Worm (Caenorhabditis elegans) whole organism, L3 larva: ENCODE measurements around the gene F01G10.5.
A peak's percentile ranks its signal among the peaks of the same experiment; 100 is the strongest.

ENCODE experiments used
- R02D3.7 ChIP-seq: fragments of 150-350 bp; optimal IDR thresholded peaks from 2 replicates; lab custom pipeline; 2014; ENCODE audit warnings: missing biosample characterization, missing genetic modification characterization
- aly-2 ChIP-seq: fragments of 150-350 bp; optimal IDR thresholded peaks from 2 replicates; lab custom pipeline; 2014; ENCODE audit warnings: missing biosample characterization, missing genetic modification characterization
- ama-1 ChIP-seq: fragments of 150-350 bp; optimal IDR thresholded peaks from 2 replicates; lab custom pipeline; 2018
- ceh-16 ChIP-seq: sonication (generic microtip); optimal IDR thresholded peaks from 2 replicates; lab custom pipeline; 2017; ENCODE audit warnings: missing biosample characterization, missing genetic modification characterization
- ceh-28 ChIP-seq: fragments of 150-350 bp; optimal IDR thresholded peaks from 2 replicates; lab custom pipeline; 2014; ENCODE audit warnings: missing biosample characterization, missing genetic modification reagents, missing genetic modification characterization
- ceh-82 ChIP-seq: fragments of 150-350 bp; optimal IDR thresholded peaks from 2 replicates; lab custom pipeline; 2014; ENCODE audit warnings: missing biosample characterization, missing genetic modification characterization
- ceh-9 ChIP-seq: sonication (generic microtip); optimal IDR thresholded peaks from 2 replicates; lab custom pipeline; 2018; ENCODE audit warnings: missing biosample characterization, missing genetic modification characterization
- egl-5 ChIP-seq: fragments of 150-350 bp; optimal IDR thresholded peaks from 2 replicates; lab custom pipeline; 2017; ENCODE audit warnings: missing biosample characterization, missing genetic modification reagents, missing genetic modification characterization, inconsistent platforms
- elt-1 ChIP-seq: fragments of 150-350 bp; optimal IDR thresholded peaks from 2 replicates; lab custom pipeline; 2014; ENCODE audit warnings: missing biosample characterization, missing genetic modification characterization
- elt-2 ChIP-seq: sonication (generic microtip); optimal IDR thresholded peaks from 2 replicates; lab custom pipeline; 2016; ENCODE audit warnings: missing genetic modification reagents, mild to moderate bottlenecking, missing genetic modification characterization, missing compliant biosample characterization
- elt-3 ChIP-seq, 3 experiments: fragments of 150-350 bp in 1 of 3; sonication (generic microtip) in 2 of 3; optimal IDR thresholded peaks; 2 replicates in 2 of 3; 4 replicates in 1 of 3; lab custom pipeline; 2014 to 2017; ENCODE audit warnings: missing biosample characterization in 3 of 3, missing genetic modification characterization in 3 of 3
- eor-1 ChIP-seq, 2 experiments: fragments of 150-350 bp; optimal IDR thresholded peaks; 2 replicates each; lab custom pipeline; 2014 to 2018; ENCODE audit warnings: missing biosample characterization in 2 of 2, missing genetic modification characterization in 2 of 2
- fkh-10 ChIP-seq: sonication (generic microtip); optimal IDR thresholded peaks from 2 replicates; lab custom pipeline; 2017; ENCODE audit warnings: missing biosample characterization, missing genetic modification reagents, missing genetic modification characterization
- lin-39 ChIP-seq: fragments of 150-350 bp; optimal IDR thresholded peaks from 2 replicates; lab custom pipeline; 2018; ENCODE audit warnings: missing biosample characterization, missing genetic modification reagents, missing genetic modification characterization
- mml-1 ChIP-seq: fragments of 150-350 bp; sonication (generic microtip); optimal IDR thresholded peaks from 3 replicates; lab custom pipeline; 2014; ENCODE audit warnings: missing biosample characterization, missing genetic modification characterization
- nhr-23 ChIP-seq: fragments of 150-350 bp; optimal IDR thresholded peaks from 2 replicates; lab custom pipeline; 2014; ENCODE audit warnings: missing biosample characterization, missing genetic modification reagents, missing genetic modification characterization
- nhr-237 ChIP-seq: fragments of 150-350 bp; optimal IDR thresholded peaks from 2 replicates; lab custom pipeline; 2014; ENCODE audit warnings: missing biosample characterization, missing genetic modification characterization
- nhr-25 ChIP-seq: sonication (generic microtip); optimal IDR thresholded peaks from 2 replicates; lab custom pipeline; 2017; ENCODE audit warnings: missing biosample characterization, missing genetic modification characterization
- nhr-28 ChIP-seq: fragments of 150-350 bp; optimal IDR thresholded peaks from 2 replicates; lab custom pipeline; 2014; ENCODE audit warnings: missing biosample characterization, missing genetic modification characterization
- nhr-43 ChIP-seq: sonication (generic microtip); optimal IDR thresholded peaks from 2 replicates; lab custom pipeline; 2016; ENCODE audit warnings: mild to moderate bottlenecking, missing genetic modification characterization, missing compliant biosample characterization; ENCODE audit not compliant: poor library complexity, severe bottlenecking
- nhr-77 ChIP-seq: fragments of 150-350 bp; optimal IDR thresholded peaks from 2 replicates; lab custom pipeline; 2014; ENCODE audit warnings: missing biosample characterization, missing genetic modification characterization
- pha-4 ChIP-seq: fragments of 150-350 bp; optimal IDR thresholded peaks from 2 replicates; lab custom pipeline; 2014; ENCODE audit warnings: missing biosample characterization, missing genetic modification reagents, missing genetic modification characterization
- pqm-1 ChIP-seq: fragments of 150-350 bp; optimal IDR thresholded peaks from 2 replicates; lab custom pipeline; 2017; ENCODE audit warnings: missing biosample characterization, missing genetic modification characterization, inconsistent platforms
- snpc-4 ChIP-seq: fragments of 150-350 bp; optimal IDR thresholded peaks from 2 replicates; lab custom pipeline; 2014; ENCODE audit warnings: missing biosample characterization, missing genetic modification characterization
- tbx-2 ChIP-seq: sonication (generic microtip); optimal IDR thresholded peaks from 2 replicates; lab custom pipeline; 2016; ENCODE audit warnings: mild to moderate bottlenecking, missing genetic modification characterization, missing compliant biosample characterization
- unc-39 ChIP-seq: sonication (generic microtip); optimal IDR thresholded peaks from 4 replicates; lab custom pipeline; 2017; ENCODE audit warnings: missing biosample characterization, missing genetic modification characterization
- unc-62 ChIP-seq: fragments of 150-350 bp; sonication (generic microtip); optimal IDR thresholded peaks from 4 replicates; lab custom pipeline; 2014; ENCODE audit warnings: missing biosample characterization, missing genetic modification reagents, missing genetic modification characterization
- ztf-11 ChIP-seq: fragments of 150-350 bp; optimal IDR thresholded peaks from 2 replicates; lab custom pipeline; 2014; ENCODE audit warnings: missing biosample characterization, missing genetic modification characterization

F01G10.5 gene

ce11 chrIV:10273781-10274313, 43.0 kb upstream of the F01G10.5 start, which contains the start of gene Y43C5A.3:
Y43C5A.3 (plus strand) TSS chrIV:10274036.
- no peak for TF ChIP-seq nhr-237 (tag; lab: Kevin White, UChicago)
- peak; percentile 57 for TF ChIP-seq nhr-23 (tag; lab: Kevin White, UChicago)

- TF ChIP-seq nhr-28 (tag; lab: Kevin White, UChicago): no peak
- no peak for TF ChIP-seq ceh-16
- no peak for TF ChIP-seq nhr-77 (tag; lab: Kevin White, UChicago)
- TF ChIP-seq tbx-2 (tag; lab: Kevin White, UChicago): no peak
- TF ChIP-seq egl-5: no peak
- TF ChIP-seq aly-2: no peak
- TF ChIP-seq elt-2: no peak
- TF ChIP-seq elt-3 (tag; optimal IDR thresholded peaks at IDR 0.05; lab: Kevin White, UChicago): no peak
- TF ChIP-seq fkh-10 (GFP tag; lab: Kevin White, UChicago): no peak
- no peak for TF ChIP-seq pqm-1 (tag; lab: Kevin White, UChicago)
- no peak for TF ChIP-seq ama-1 (lab: Kevin White, UChicago)
- TF ChIP-seq nhr-237 (tag; lab: Kevin White, UChicago): no peak
- no peak for TF ChIP-seq mml-1 (tag; lab: Kevin White, UChicago)
- no peak for TF ChIP-seq ceh-28 (tag; lab: Kevin White, UChicago)
- TF ChIP-seq unc-39 (tag; lab: Kevin White, UChicago): no peak
Observed at ce11 chrIV:10273360-10273759, 42.5 kb upstream of the F01G10.5 start.

ce11 chrIV:10269137-10269933, 38.5 kb upstream of the F01G10.5 start, which contains the start of the genes nspd-7 and Y43C5A.2:
nspd-7 (minus strand) TSS chrIV:10269187.
Y43C5A.2 (plus strand) TSS chrIV:10269883.
- TF ChIP-seq ceh-82 (tag; lab: Kevin White, UChicago) (no peak), eor-1 (tag; optimal IDR thresholded peaks at IDR 0.05; lab: Kevin White, UChicago) (no peak), ztf-11 (tag; lab: Kevin White, UChicago) (no peak), ceh-16 (no peak), ceh-28 (tag; lab: Kevin White, UChicago) (no peak), tbx-2 (tag; lab: Kevin White, UChicago) (no peak), pha-4 (peak; percentile 22), mml-1 (tag; lab: Kevin White, UChicago) (no peak), ama-1 (lab: Kevin White, UChicago) (no peak), pqm-1 (tag; lab: Kevin White, UChicago) (peak; percentile 34), elt-3 (tag; optimal IDR thresholded peaks at IDR 0.05; lab: Kevin White, UChicago) (no peak), elt-2 (peak; percentile 69), lin-39 (tag; lab: Kevin White, UChicago) (no peak), snpc-4 (no peak), aly-2 (no peak), ceh-9 (no peak), unc-39 (tag; lab: Kevin White, UChicago) (no peak), unc-62 (GFP tag; lab: Kevin White, UChicago) (no peak)

DNA sequence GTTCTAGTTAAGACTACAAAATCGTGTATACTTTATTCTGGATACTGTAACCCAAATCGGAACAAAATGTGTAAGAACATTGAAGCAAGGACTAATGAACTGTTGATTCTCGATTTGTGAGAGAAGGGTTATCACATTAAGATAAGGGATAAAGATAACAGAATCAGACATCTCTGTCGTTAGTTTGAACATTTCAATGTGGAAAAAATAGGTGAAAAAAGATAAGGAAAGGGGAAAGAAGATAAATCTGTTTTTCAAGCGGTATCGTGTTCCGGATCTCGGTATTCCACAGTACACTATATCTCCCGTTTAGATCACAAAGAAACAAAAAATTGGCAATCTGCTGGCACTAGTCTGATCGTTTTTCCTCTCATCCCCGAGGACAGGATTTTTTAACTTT, 30.2 kb upstream of the F01G10.5 start:
- TF ChIP-seq nhr-43 (tag; lab: Kevin White, UChicago): peak; percentile 17
- TF ChIP-seq tbx-2 (tag; lab: Kevin White, UChicago): no peak
- TF ChIP-seq nhr-23 (tag; lab: Kevin White, UChicago): peak; percentile 88
- TF ChIP-seq elt-3 (tag; optimal IDR thresholded peaks at IDR 0.05; lab: Kevin White, UChicago): peak in 2 of 3 experiments; percentile 79 to 95
- TF ChIP-seq elt-1 (tag; lab: Kevin White, UChicago): peak; percentile 92

ce11 chrIV:10259557-10259956, 28.7 kb upstream of the F01G10.5 start, which contains the start of gene F01G10.9:
F01G10.9 (minus strand) TSS chrIV:10259657.
- TF ChIP-seq snpc-4 (no peak), fkh-10 (GFP tag; lab: Kevin White, UChicago) (no peak), R02D3.7 (no peak), nhr-25 (tag; lab: Kevin White, UChicago) (no peak)
